1 worm cellular context compared by ENCODE assay signal in the genomic region with DNA sequence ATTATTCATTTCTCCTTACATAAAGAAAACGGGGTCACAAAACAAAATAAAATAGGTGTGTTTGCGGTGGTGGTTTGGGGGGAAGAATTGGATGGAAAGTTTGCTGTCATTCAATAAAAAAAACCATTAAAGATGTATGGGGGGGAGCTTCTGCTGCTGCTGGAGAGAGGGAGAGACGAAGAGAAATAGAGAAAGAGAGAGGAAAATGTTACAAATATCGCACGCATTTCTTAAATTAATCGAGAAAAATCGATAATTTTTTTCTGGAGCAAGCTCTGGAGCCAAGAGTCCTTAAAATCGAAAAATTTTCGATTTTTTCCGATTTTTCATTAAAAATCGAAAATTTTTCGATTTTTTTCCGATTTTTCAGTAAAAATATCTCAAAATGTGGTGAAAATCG.
TF ChIP-seq lines count a peak whose summit lies in the region.

No protein-coding gene starts in this region.

TF ChIP-seq in whole organism, L4 larva, 104 proteins besides CTCF, POLR2A, EP300 and RAD21 (continued from another document):
- TF ChIP-seq daf-19 (GFP tag; conservative IDR thresholded peaks at IDR 0.05; lab: Robert Waterston, UW) (no peak), saeg-2 (GFP tag; IDR thresholded peaks at IDR 0.05; lab: Robert Waterston, UW) (no peak), ctbp-1 (GFP tag; IDR thresholded peaks at IDR 0.05; lab: Robert Waterston, UW) (no peak), ceh-32 (tag; optimal IDR thresholded peaks at IDR 0.05; lab: Kevin White, UChicago; ENCODE audit: poor library complexity) (no peak), nhr-6 (tag; optimal IDR thresholded peaks at IDR 0.05; lab: Kevin White, UChicago) (no peak), ceh-62 (tag; optimal IDR thresholded peaks at IDR 0.05; lab: Kevin White, UChicago) (no peak), zag-1 (tag; optimal IDR thresholded peaks at IDR 0.05; lab: Kevin White, UChicago) (no peak), nhr-102 (tag; optimal IDR thresholded peaks at IDR 0.05; lab: Kevin White, UChicago) (no peak), nhr-11 (tag; optimal IDR thresholded peaks at IDR 0.05; lab: Kevin White, UChicago) (no peak), cey-2 (tag; optimal IDR thresholded peaks at IDR 0.05; lab: Kevin White, UChicago; ENCODE audit: borderline replicate concordance, insufficient read depth) (no peak), lin-15B (tag; optimal IDR thresholded peaks at IDR 0.05; lab: Kevin White, UChicago) (no peak), nhr-28 (tag; optimal IDR thresholded peaks at IDR 0.05; lab: Kevin White, UChicago) (no peak), spr-3 (GFP tag; optimal IDR thresholded peaks at IDR 0.05; lab: Kevin White, UChicago) (no peak), dpl-1 (GFP tag; optimal IDR thresholded peaks at IDR 0.05; lab: Kevin White, UChicago) (no peak), dmd-6 (GFP tag; IDR thresholded peaks at IDR 0.05; lab: Robert Waterston, UW) (no peak), F37D6.2 (tag; optimal IDR thresholded peaks at IDR 0.05; lab: Kevin White, UChicago) (no peak), spr-1 (tag; optimal IDR thresholded peaks at IDR 0.05; lab: Kevin White, UChicago) (no peak), nhr-237 (tag; optimal IDR thresholded peaks at IDR 0.05; lab: Kevin White, UChicago) (no peak), rbr-2 (tag; optimal IDR thresholded peaks at IDR 0.05; lab: Kevin White, UChicago) (no peak), nhr-111 (GFP tag; optimal IDR thresholded peaks at IDR 0.05; lab: Kevin White, UChicago) (no peak), nhr-48 (tag; optimal IDR thresholded peaks at IDR 0.05; lab: Kevin White, UChicago) (no peak), unc-62 (GFP tag; optimal IDR thresholded peaks at IDR 0.05 in 1 of 2; lab: Kevin White, UChicago) (peak in 1 of 2 experiments; percentile 20), unc-62 (tag; optimal IDR thresholded peaks at IDR 0.05; lab: Kevin White, UChicago) (no peak), mes-2 (tag; optimal IDR thresholded peaks at IDR 0.05; lab: Kevin White, UChicago; ENCODE audit: poor library complexity, severe bottlenecking) (no peak), lsy-2 (tag; optimal IDR thresholded peaks at IDR 0.05; lab: Kevin White, UChicago) (no peak), ceh-28 (tag; optimal IDR thresholded peaks at IDR 0.05; lab: Kevin White, UChicago) (peak; percentile 58), jun-1 (tag; optimal IDR thresholded peaks at IDR 0.05; lab: Kevin White, UChicago) (no peak), ceh-44 (GFP tag; IDR thresholded peaks at IDR 0.05; lab: Robert Waterston, UW) (no peak), daf-12 (tag; optimal IDR thresholded peaks at IDR 0.05; lab: Kevin White, UChicago) (no peak), D1046.2 (GFP tag; IDR thresholded peaks at IDR 0.05; lab: Robert Waterston, UW) (no peak), lim-7 (GFP tag; IDR thresholded peaks at IDR 0.05; lab: Robert Waterston, UW) (no peak), arid-1 (GFP tag; conservative IDR thresholded peaks at IDR 0.05; lab: Robert Waterston, UW) (no peak; the same call in 1 of the 2 replicates), zip-11 (GFP tag; IDR thresholded peaks at IDR 0.05; lab: Robert Waterston, UW) (no peak), mdl-1 (tag; optimal IDR thresholded peaks at IDR 0.05; lab: Kevin White, UChicago) (no peak), ama-1 (optimal IDR thresholded peaks at IDR 0.05; lab: Kevin White, UChicago) (peak; percentile 58), mxl-3 (GFP tag; optimal IDR thresholded peaks at IDR 0.05; lab: Kevin White, UChicago) (no peak), unc-39 (tag; optimal IDR thresholded peaks at IDR 0.05; lab: Kevin White, UChicago) (no peak), F44E2.7 (GFP tag; IDR thresholded peaks at IDR 0.05; lab: Robert Waterston, UW) (no peak), Y75B8A.6 (GFP tag; IDR thresholded peaks at IDR 0.05; lab: Robert Waterston, UW) (no peak), F26F4.8 (GFP tag; conservative IDR thresholded peaks at IDR 0.05; lab: Robert Waterston, UW) (no peak), hlh-11 (tag; optimal IDR thresholded peaks at IDR 0.05; lab: Kevin White, UChicago) (no peak), ZK546.5 (tag; optimal IDR thresholded peaks at IDR 0.05; lab: Kevin White, UChicago) (peak in 1 of 2 experiments; percentile 28), hif-1 (tag; optimal IDR thresholded peaks at IDR 0.05; lab: Kevin White, UChicago) (peak in 1 of 2 experiments; percentile 60), madf-5 (GFP tag; IDR thresholded peaks at IDR 0.05; lab: Robert Waterston, UW) (no peak; a peak in 1 of 4 replicates), pha-4 (GFP tag; IDR thresholded peaks at IDR 0.05; lab: Robert Waterston, UW) (peak; percentile 52), pha-4 (tag; optimal IDR thresholded peaks at IDR 0.05; lab: Kevin White, UChicago) (no peak), mep-1 (tag; optimal IDR thresholded peaks at IDR 0.05; lab: Kevin White, UChicago) (peak; percentile 30), nhr-77 (tag; optimal IDR thresholded peaks at IDR 0.05; lab: Kevin White, UChicago) (no peak), dmd-8 (GFP tag; IDR thresholded peaks at IDR 0.05; lab: Robert Waterston, UW) (0 out of 2 replicates have a peak, but pooled peaks have one; percentile 28), fkh-10 (GFP tag; optimal IDR thresholded peaks at IDR 0.05; lab: Kevin White, UChicago) (no peak), vab-7 (GFP tag; IDR thresholded peaks at IDR 0.05; lab: Robert Waterston, UW) (no peak), egl-27 (tag; optimal IDR thresholded peaks at IDR 0.05; lab: Kevin White, UChicago) (no peak), daf-8 (GFP tag; IDR thresholded peaks at IDR 0.05; lab: Robert Waterston, UW) (no peak), hmg-1.1 (GFP tag; IDR thresholded peaks at IDR 0.05; lab: Robert Waterston, UW) (no peak), ztf-11 (tag; optimal IDR thresholded peaks at IDR 0.05; lab: Kevin White, UChicago) (no peak), nhr-10 (tag; optimal IDR thresholded peaks at IDR 0.05; lab: Kevin White, UChicago) (no peak), Y48G9A.11 (GFP tag; IDR thresholded peaks at IDR 0.05; lab: Robert Waterston, UW) (no peak), mxl-2 (GFP tag; conservative IDR thresholded peaks at IDR 0.05; lab: Robert Waterston, UW) (no peak), sdz-12 (GFP tag; optimal IDR thresholded peaks at IDR 0.05; lab: Kevin White, UChicago) (no peak), aly-2 (tag; optimal IDR thresholded peaks at IDR 0.05; lab: Kevin White, UChicago) (no peak), lin-1 (GFP tag; IDR thresholded peaks at IDR 0.05; lab: Robert Waterston, UW) (no peak), T26A8.4 (GFP tag; IDR thresholded peaks at IDR 0.05; lab: Robert Waterston, UW) (0 out of 2 replicates have a peak, but pooled peaks have one; percentile 11), nhr-76 (tag; optimal IDR thresholded peaks at IDR 0.05; lab: Kevin White, UChicago) (no peak), egl-43 (GFP tag; IDR thresholded peaks at IDR 0.05; lab: Robert Waterston, UW) (no peak), nhr-42 (GFP tag; IDR thresholded peaks at IDR 0.05; lab: Robert Waterston, UW) (no peak), lin-38 (GFP tag; IDR thresholded peaks at IDR 0.05; lab: Robert Waterston, UW) (no peak), aha-1 (tag; lab: Kevin White, UChicago) (peak; percentile 0), Y105C5A.15 (GFP tag; IDR thresholded peaks at IDR 0.05; lab: Robert Waterston, UW) (peak; percentile 36; the same call in 1 of the 2 replicates), tra-1 (GFP tag; IDR thresholded peaks at IDR 0.05; lab: Robert Waterston, UW) (no peak), daf-16 (GFP tag; optimal IDR thresholded peaks at IDR 0.05; lab: Kevin White, UChicago) (no peak), daf-16 (tag; optimal IDR thresholded peaks at IDR 0.05; lab: Kevin White, UChicago) (peak; percentile 40), F49E8.2 (tag; optimal IDR thresholded peaks at IDR 0.05; lab: Kevin White, UChicago; ENCODE audit: borderline replicate concordance) (no peak), gei-8 (GFP tag; optimal IDR thresholded peaks at IDR 0.05; lab: Kevin White, UChicago) (no peak), Y5F2A.4 (GFP tag; optimal IDR thresholded peaks at IDR 0.05; lab: Kevin White, UChicago) (no peak), snpc-1.2 (GFP tag; IDR thresholded peaks at IDR 0.05; lab: Robert Waterston, UW) (peak; percentile 16), hlh-30 (tag; optimal IDR thresholded peaks at IDR 0.05; lab: Kevin White, UChicago; ENCODE audit: insufficient read depth) (no peak), F10B5.3 (tag; optimal IDR thresholded peaks at IDR 0.05; lab: Kevin White, UChicago) (no peak), lin-13 (GFP tag; optimal IDR thresholded peaks at IDR 0.05; lab: Kevin White, UChicago) (no peak)
